Worm (Caenorhabditis elegans) whole organism, L1 larva: Measurements from ENCODE around the gene K03H1.11.

Experiments
- C04F5.9 ChIP-seq: sonication (generic microtip); optimal IDR thresholded peaks from 2 replicates; lab custom pipeline; 2016; ENCODE audit warnings: missing genetic modification characterization, missing compliant biosample characterization
- C16A3.4 ChIP-seq: fragments of 150-350 bp; optimal IDR thresholded peaks from 2 replicates; lab custom pipeline; 2014; ENCODE audit warnings: missing biosample characterization, missing genetic modification characterization
- C34B4.2 ChIP-seq: sonication (generic microtip); optimal IDR thresholded peaks from 2 replicates; lab custom pipeline; 2017; ENCODE audit warnings: mild to moderate bottlenecking, missing genetic modification characterization, missing compliant biosample characterization
- F16B12.6 ChIP-seq: fragments of 150-350 bp; optimal IDR thresholded peaks from 2 replicates; lab custom pipeline; 2014; ENCODE audit warnings: missing biosample characterization, missing genetic modification characterization
- Y116A8C.19 ChIP-seq: sonication (generic microtip); optimal IDR thresholded peaks from 2 replicates; lab custom pipeline; 2016; ENCODE audit warnings: missing compliant biosample characterization, missing genetic modification characterization, borderline replicate concordance
- aha-1 ChIP-seq: fragments of 150-350 bp; optimal IDR thresholded peaks from 2 replicates; lab custom pipeline; 2014; ENCODE audit warnings: missing biosample characterization, missing genetic modification characterization
- aly-2 ChIP-seq: fragments of 150-350 bp; optimal IDR thresholded peaks from 2 replicates; lab custom pipeline; 2014; ENCODE audit warnings: missing biosample characterization, missing genetic modification characterization
- blmp-1 ChIP-seq: fragments of 150-350 bp; optimal IDR thresholded peaks from 2 replicates; lab custom pipeline; 2014; ENCODE audit warnings: missing biosample characterization, missing genetic modification characterization
- ceh-8 ChIP-seq: fragments of 200-800 bp; sonication (Bioruptor generic); optimal IDR thresholded peaks from 2 replicates; lab custom pipeline; 2018; ENCODE audit warnings: mild to moderate bottlenecking, missing genetic modification characterization, moderate library complexity, missing compliant biosample characterization
- ceh-82 ChIP-seq, 3 experiments: fragments of 150-350 bp in 1 of 3; sonication (generic microtip) in 2 of 3; optimal IDR thresholded peaks; 2 replicates each; lab custom pipeline; 2014 to 2017; ENCODE audit warnings: missing biosample characterization in 3 of 3, missing genetic modification characterization in 3 of 3
- ceh-88 ChIP-seq: fragments of 200-800 bp; sonication (Bioruptor generic); IDR thresholded peaks from 2 replicates; pipeline ENCODE4 v1.3.6; 2022; ENCODE audit warnings: missing genetic modification characterization, missing compliant biosample characterization
- ceh-90 ChIP-seq: sonication (generic microtip); optimal IDR thresholded peaks from 2 replicates; lab custom pipeline; 2016; ENCODE audit warnings: missing genetic modification characterization, missing compliant biosample characterization
- dpl-1 ChIP-seq, 3 experiments: fragments of 150-350 bp in 2 of 3; sonication (generic microtip) in 1 of 3; optimal IDR thresholded peaks; 2 replicates each; lab custom pipeline; 2014 to 2017; ENCODE audit warnings: missing biosample characterization in 3 of 3, missing genetic modification characterization in 3 of 3, missing genetic modification reagents in 3 of 3
- dsc-1 ChIP-seq: sonication (generic microtip); optimal IDR thresholded peaks from 2 replicates; lab custom pipeline; 2016; ENCODE audit warnings: mild to moderate bottlenecking, missing genetic modification characterization, missing compliant biosample characterization
- egl-13 ChIP-seq: sonication (generic microtip); optimal IDR thresholded peaks from 2 replicates; lab custom pipeline; 2016; ENCODE audit warnings: missing genotype, missing genetic modification reagents, missing genetic modification characterization, missing compliant biosample characterization
- elt-2 ChIP-seq: sonication (generic microtip); optimal IDR thresholded peaks from 2 replicates; lab custom pipeline; 2016; ENCODE audit warnings: missing genetic modification characterization, mild to moderate bottlenecking, inconsistent platforms, missing compliant biosample characterization, missing genetic modification reagents
- fkh-10 ChIP-seq: sonication (generic microtip); optimal IDR thresholded peaks from 2 replicates; lab custom pipeline; 2017; ENCODE audit warnings: missing biosample characterization, missing genetic modification reagents, missing genetic modification characterization
- fkh-4 ChIP-seq: sonication (generic microtip); optimal IDR thresholded peaks from 2 replicates; lab custom pipeline; 2016; ENCODE audit warnings: missing compliant biosample characterization, missing genetic modification characterization, borderline replicate concordance
- fos-1 ChIP-seq: fragments of 150-350 bp; optimal IDR thresholded peaks from 2 replicates; lab custom pipeline; 2014; ENCODE audit warnings: missing biosample characterization, missing genetic modification characterization
- grh-1 ChIP-seq: fragments of 200-800 bp; sonication (Bioruptor generic); IDR thresholded peaks from 2 replicates; pipeline ENCODE4 v1.3.6; 2022; ENCODE audit warnings: missing genetic modification reagents, missing genetic modification characterization, missing compliant biosample characterization
- hlh-4 ChIP-seq: sonication (generic microtip); optimal IDR thresholded peaks from 2 replicates; lab custom pipeline; 2016; ENCODE audit warnings: mild to moderate bottlenecking, missing genetic modification characterization, missing compliant biosample characterization
- irx-1 ChIP-seq: sonication (generic microtip); optimal IDR thresholded peaks from 2 replicates; lab custom pipeline; 2016; ENCODE audit warnings: missing genetic modification characterization, missing compliant biosample characterization
- isw-1 ChIP-seq: fragments of 200-800 bp; sonication (Bioruptor generic); IDR thresholded peaks from 2 replicates; pipeline ENCODE4 v1.3.6; 2022; ENCODE audit warnings: missing genetic modification characterization, missing compliant biosample characterization
- jun-1 ChIP-seq: fragments of 150-350 bp; optimal IDR thresholded peaks from 2 replicates; lab custom pipeline; 2014; ENCODE audit warnings: missing biosample characterization, missing genetic modification reagents, missing genetic modification characterization
- lin-14 ChIP-seq: fragments of 200-800 bp; sonication (Bioruptor generic); optimal IDR thresholded peaks from 2 replicates; lab custom pipeline; 2018; ENCODE audit warnings: mild to moderate bottlenecking, missing genetic modification characterization, moderate library complexity, missing compliant biosample characterization
- lin-35 ChIP-seq, 2 experiments: fragments of 150-350 bp; optimal IDR thresholded peaks; 2 replicates each; lab custom pipeline; 2014; ENCODE audit warnings: missing biosample characterization in 2 of 2, missing genetic modification characterization in 2 of 2, missing genetic modification reagents in 2 of 2
- lir-3 ChIP-seq: sonication (generic microtip); optimal IDR thresholded peaks from 2 replicates; lab custom pipeline; 2016; ENCODE audit warnings: mild to moderate bottlenecking, missing genetic modification characterization, moderate library complexity, missing compliant biosample characterization; ENCODE audit not compliant: poor library complexity
- lsy-2 ChIP-seq, 2 experiments: fragments of 150-350 bp; optimal IDR thresholded peaks; 2 replicates each; lab custom pipeline; 2014; ENCODE audit warnings: missing biosample characterization in 2 of 2, missing genetic modification characterization in 2 of 2
- mab-9 ChIP-seq: fragments of 200-800 bp; sonication (Bioruptor generic); IDR thresholded peaks from 2 replicates; pipeline ENCODE4 v1.3.6; 2022; ENCODE audit warnings: missing genetic modification reagents, missing genetic modification characterization, missing compliant biosample characterization
- mdl-1 ChIP-seq, 2 experiments: fragments of 150-350 bp; optimal IDR thresholded peaks; 2 replicates each; lab custom pipeline; 2014 to 2017; ENCODE audit warnings: missing biosample characterization in 2 of 2, missing genetic modification characterization in 2 of 2, inconsistent platforms in 1 of 2
- nhr-11 ChIP-seq: fragments of 150-350 bp; optimal IDR thresholded peaks from 2 replicates; lab custom pipeline; 2014; ENCODE audit warnings: missing biosample characterization, missing genetic modification characterization
- nhr-19 ChIP-seq: fragments of 200-800 bp; sonication (Bioruptor generic); conservative IDR thresholded peaks from 2 replicates; pipeline ENCODE4 v1.3.6; 2022; ENCODE audit warnings: missing genetic modification characterization, missing compliant biosample characterization
- nhr-20 ChIP-seq: sonication (generic microtip); optimal IDR thresholded peaks from 2 replicates; lab custom pipeline; 2016; ENCODE audit warnings: mild to moderate bottlenecking, missing genetic modification characterization, missing compliant biosample characterization
- nhr-47 ChIP-seq: sonication (generic microtip); optimal IDR thresholded peaks from 2 replicates; lab custom pipeline; 2016; ENCODE audit warnings: mild to moderate bottlenecking, missing genetic modification characterization, moderate library complexity, missing compliant biosample characterization
- nhr-71 ChIP-seq: sonication (generic microtip); optimal IDR thresholded peaks from 2 replicates; lab custom pipeline; 2016; ENCODE audit warnings: mild to moderate bottlenecking, missing genetic modification characterization, moderate library complexity, missing compliant biosample characterization
- nhr-76 ChIP-seq: sonication (generic microtip); optimal IDR thresholded peaks from 2 replicates; lab custom pipeline; 2017; ENCODE audit warnings: missing biosample characterization, missing genetic modification characterization
- nhr-85 ChIP-seq: sonication (generic microtip); peaks from one replicate; lab custom pipeline; 2016; ENCODE audit warnings: missing genetic modification characterization, inconsistent platforms, missing compliant biosample characterization
- pag-3 ChIP-seq: sonication (generic microtip); optimal IDR thresholded peaks from 2 replicates; lab custom pipeline; 2017; ENCODE audit warnings: missing genetic modification characterization, mild to moderate bottlenecking, missing compliant biosample characterization, antibody characterized with exemption, borderline replicate concordance; ENCODE audit not compliant: insufficient read depth
- rnt-1 ChIP-seq: sonication (generic microtip); optimal IDR thresholded peaks from 2 replicates; lab custom pipeline; 2016; ENCODE audit warnings: mild to moderate bottlenecking, missing genetic modification characterization, moderate library complexity, missing compliant biosample characterization
- skn-1 ChIP-seq: fragments of 150-350 bp; optimal IDR thresholded peaks from 2 replicates; lab custom pipeline; 2014; ENCODE audit warnings: missing biosample characterization, missing genetic modification characterization
- snu-23 ChIP-seq: sonication (generic microtip); optimal IDR thresholded peaks from 2 replicates; lab custom pipeline; 2016; ENCODE audit warnings: missing genetic modification characterization, missing compliant biosample characterization
- sptf-1 ChIP-seq: fragments of 150-350 bp; optimal IDR thresholded peaks from 2 replicates; lab custom pipeline; 2014; ENCODE audit warnings: missing biosample characterization, missing genetic modification characterization
- sup-37 ChIP-seq: fragments of 200-800 bp; sonication (Bioruptor generic); optimal IDR thresholded peaks from 2 replicates; lab custom pipeline; 2018; ENCODE audit warnings: mild to moderate bottlenecking, missing genetic modification characterization, missing compliant biosample characterization
- swsn-7 ChIP-seq: sonication (generic microtip); optimal IDR thresholded peaks from 2 replicates; lab custom pipeline; 2016; ENCODE audit warnings: missing genetic modification characterization, missing compliant biosample characterization
- tbx-2 ChIP-seq: sonication (generic microtip); optimal IDR thresholded peaks from 2 replicates; lab custom pipeline; 2016; ENCODE audit warnings: missing genetic modification characterization, missing compliant biosample characterization
- unc-30 ChIP-seq: sonication (generic microtip); optimal IDR thresholded peaks from 2 replicates; lab custom pipeline; 2017; ENCODE audit warnings: missing biosample characterization, missing genetic modification characterization
- unc-86 ChIP-seq: sonication (generic microtip); optimal IDR thresholded peaks from 2 replicates; lab custom pipeline; 2016; ENCODE audit warnings: missing genetic modification characterization, missing compliant biosample characterization
- unc-98 ChIP-seq: fragments of 200-800 bp; sonication (Bioruptor generic); IDR thresholded peaks from 2 replicates; pipeline ENCODE4 v1.3.6; 2022; ENCODE audit warnings: missing genetic modification characterization, missing compliant biosample characterization
- xbp-1 ChIP-seq: sonication (generic microtip); optimal IDR thresholded peaks from 2 replicates; lab custom pipeline; 2016; ENCODE audit warnings: missing genetic modification characterization, missing compliant biosample characterization
- zip-4 ChIP-seq: fragments of 200-800 bp; sonication (Bioruptor generic); optimal IDR thresholded peaks from 2 replicates; lab custom pipeline; 2018; ENCODE audit warnings: mild to moderate bottlenecking, missing genetic modification characterization, moderate library complexity, missing compliant biosample characterization

K03H1.11 gene

ce11 chrIII:9956665-9957401 lies 5.1 kb upstream of the K03H1.11 start, which contains the start of gene alx-1:
Gene alx-1, plus strand, starts transcription at chrIII:9957351.
- no peak for TF ChIP-seq sptf-1 (tag; lab: Kevin White, UChicago)
- peak; percentile 54 for TF ChIP-seq zip-4 (GFP tag; lab: Kevin White, UChicago)
- no peak for TF ChIP-seq isw-1 (GFP tag; lab: Robert Waterston, UW)
- TF ChIP-seq mdl-1 (tag; optimal IDR thresholded peaks at IDR 0.05; lab: Kevin White, UChicago), result no peak
- TF ChIP-seq ceh-82 (tag; optimal IDR thresholded peaks at IDR 0.05; lab: Kevin White, UChicago), result no peak
- peak; percentile 69 for TF ChIP-seq skn-1 (tag; lab: Kevin White, UChicago)
- no peak for TF ChIP-seq fkh-10 (GFP tag; lab: Kevin White, UChicago)
- TF ChIP-seq unc-30, result no peak
- TF ChIP-seq dsc-1 (tag; lab: Kevin White, UChicago), result no peak
- TF ChIP-seq nhr-11, result no peak
- no peak for TF ChIP-seq pag-3 (tag; lab: Kevin White, UChicago)
- TF ChIP-seq jun-1 (tag; lab: Kevin White, UChicago), result peak; percentile 88
- no peak for TF ChIP-seq ceh-8
- no peak for TF ChIP-seq nhr-47 (tag; lab: Kevin White, UChicago)
- no peak for TF ChIP-seq swsn-7 (tag; lab: Kevin White, UChicago)
- peak; percentile 52 for TF ChIP-seq nhr-85 (tag; lab: Kevin White, UChicago)
- peak; percentile 27 for TF ChIP-seq fos-1 (tag; lab: Kevin White, UChicago)
- no peak for TF ChIP-seq xbp-1 (tag; lab: Kevin White, UChicago)
- no peak for TF ChIP-seq blmp-1

- TF ChIP-seq skn-1 (tag; lab: Kevin White, UChicago), result peak; percentile 18
- no peak for TF ChIP-seq lir-3 (tag; lab: Kevin White, UChicago)
- TF ChIP-seq ceh-90 (tag; lab: Kevin White, UChicago), result no peak
- no peak for TF ChIP-seq rnt-1 (tag; lab: Kevin White, UChicago)
- no peak for TF ChIP-seq nhr-76 (tag; lab: Kevin White, UChicago)
- TF ChIP-seq nhr-20 (tag; lab: Kevin White, UChicago), result no peak
- TF ChIP-seq aha-1, result no peak
- no peak for TF ChIP-seq Y116A8C.19 (tag; lab: Kevin White, UChicago)
- no peak for TF ChIP-seq C04F5.9 (tag; lab: Kevin White, UChicago)
- TF ChIP-seq unc-98 (GFP tag; lab: Robert Waterston, UW), result no peak
- TF ChIP-seq mab-9 (GFP tag; lab: Robert Waterston, UW), result no peak
- TF ChIP-seq lin-14 (GFP tag; lab: Kevin White, UChicago), result peak; percentile 30
- no peak for TF ChIP-seq aly-2
- TF ChIP-seq hlh-4, result no peak
- peak in 1 of 2 experiments; percentile 64 for TF ChIP-seq lsy-2 (tag; optimal IDR thresholded peaks at IDR 0.05; lab: Kevin White, UChicago)
- peak; percentile 17 for TF ChIP-seq snu-23
- no peak for TF ChIP-seq F16B12.6 (tag; lab: Kevin White, UChicago)
- no peak for TF ChIP-seq sup-37 (GFP tag; lab: Kevin White, UChicago)
- TF ChIP-seq nhr-71, result no peak
- no peak for TF ChIP-seq fkh-4 (tag; lab: Kevin White, UChicago)
- TF ChIP-seq lin-35 (GFP tag; optimal IDR thresholded peaks at IDR 0.05; lab: Kevin White, UChicago), result peak in 1 of 2 experiments; percentile 16
- TF ChIP-seq ceh-88 (GFP tag; lab: Robert Waterston, UW), result no peak
- no peak for TF ChIP-seq ceh-82 (tag; optimal IDR thresholded peaks at IDR 0.05; lab: Kevin White, UChicago)
- no peak for TF ChIP-seq irx-1 (tag; lab: Kevin White, UChicago)
- TF ChIP-seq C34B4.2, result no peak
- TF ChIP-seq unc-86 (tag; lab: Kevin White, UChicago), result no peak
- TF ChIP-seq elt-2 (tag; lab: Kevin White, UChicago), result no peak
- TF ChIP-seq nhr-11, result no peak
- peak in 1 of 3 experiments; percentile 50 for TF ChIP-seq dpl-1 (GFP tag; optimal IDR thresholded peaks at IDR 0.05; lab: Kevin White, UChicago)
- no peak for TF ChIP-seq grh-1 (GFP tag; lab: Robert Waterston, UW)
- no peak for TF ChIP-seq C16A3.4 (tag; lab: Kevin White, UChicago)
- TF ChIP-seq ceh-8, result no peak
- TF ChIP-seq egl-13 (tag; lab: Kevin White, UChicago), result no peak
- TF ChIP-seq tbx-2 (tag; lab: Kevin White, UChicago), result no peak
- TF ChIP-seq nhr-19, result no peak
Observed at ce11 chrIII:9956123-9956522, 4.4 kb upstream of the K03H1.11 start, which contains the start of gene mog-1. Gene mog-1, minus strand, starts transcription at chrIII:9956215.
